Fruit fly (Drosophila melanogaster) S2 (cell line): ENCODE data around the gene CG13855.

Source experiments
- CG8478 ChIP-seq: fragments of >200 bp; optimal IDR thresholded peaks from 2 replicates; lab custom pipeline; 2018
- CTCF ChIP-seq, 2 experiments: fragments of >200 bp; optimal IDR thresholded peaks; 2 replicates each; lab custom pipeline; 2018

DNA sequence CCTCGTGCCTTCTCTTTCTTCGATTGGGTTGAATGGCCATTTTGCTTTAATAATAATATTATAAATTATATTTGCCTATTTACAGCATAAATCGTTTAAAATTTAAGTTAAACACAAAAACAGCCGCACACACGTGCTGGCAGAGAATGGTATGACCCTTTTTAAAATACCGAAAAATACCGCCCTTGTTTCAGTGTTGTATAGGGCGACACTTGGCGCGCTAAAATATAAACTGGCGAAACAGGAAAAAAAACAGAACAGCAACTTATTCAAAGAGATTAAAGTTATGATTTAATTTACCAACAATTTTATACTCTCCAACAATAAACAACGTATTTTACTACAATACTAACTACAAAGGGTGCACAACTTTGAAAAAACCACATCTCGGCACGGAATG is 40.8 kb downstream of the CG13855 start, which contains the start of gene CG12499:
- TF ChIP-seq CG8478 (lab: Kevin White, UChicago) (no peak), CTCF (optimal IDR thresholded peaks at IDR 0.05; lab: Kevin White, UChicago) (no peak)
